Fruit fly (Drosophila melanogaster) whole organism, embryonic: Measurements from ENCODE around the gene Nak.
A peak's percentile ranks its signal among the peaks of the same experiment; 100 is the strongest.

Source experiments
- Asciz ChIP-seq: fragments of 200-800 bp; sonication (Bioruptor generic); optimal IDR thresholded peaks from 2 replicates; lab custom pipeline; 2017; ENCODE audit warnings: missing biosample characterization, mild to moderate bottlenecking, missing genetic modification characterization, missing genetic modification reagents
- Atf6 ChIP-seq: fragments of 200-800 bp; sonication (Bioruptor generic); IDR thresholded peaks from 2 replicates; pipeline ENCODE4 v1.3.6; 2022; ENCODE audit warnings: missing biosample characterization, missing genetic modification characterization
- CG10274 ChIP-seq: fragments of 200-800 bp; sonication (Bioruptor generic); optimal IDR thresholded peaks from 3 replicates; lab custom pipeline; 2017; ENCODE audit warnings: missing biosample characterization, mild to moderate bottlenecking, missing genetic modification characterization
- CG10543 ChIP-seq: fragments of 200-800 bp; sonication (Bioruptor generic); optimal IDR thresholded peaks from 3 replicates; lab custom pipeline; 2017; ENCODE audit warnings: missing biosample characterization, mild to moderate bottlenecking, missing genetic modification characterization, moderate library complexity
- CG10565 ChIP-seq: fragments of 200-800 bp; sonication (Bioruptor generic); optimal IDR thresholded peaks from 3 replicates; lab custom pipeline; 2016; ENCODE audit warnings: missing biosample characterization, mild to moderate bottlenecking, missing genetic modification characterization
- CG13296 ChIP-seq: fragments of 200-800 bp; sonication (Bioruptor generic); optimal IDR thresholded peaks from 3 replicates; lab custom pipeline; 2018; ENCODE audit warnings: missing biosample characterization, mild to moderate bottlenecking, missing genetic modification characterization
- CG14965 ChIP-seq: fragments of 200-800 bp; sonication (Bioruptor generic); optimal IDR thresholded peaks from 2 replicates; lab custom pipeline; 2016; ENCODE audit warnings: missing biosample characterization, missing genetic modification characterization, borderline replicate concordance
- CG15514 ChIP-seq: fragments of 200-800 bp; sonication (Bioruptor generic); optimal IDR thresholded peaks from 3 replicates; lab custom pipeline; 2017; ENCODE audit warnings: missing biosample characterization, missing genetic modification characterization, mild to moderate bottlenecking, moderate library complexity, missing genetic modification reagents
- CG17612 ChIP-seq: fragments of 200-800 bp; sonication (Bioruptor generic); IDR thresholded peaks from 2 replicates; pipeline ENCODE4 v1.3.6; 2022; ENCODE audit warnings: missing biosample characterization, missing genetic modification characterization
- CG18011 ChIP-seq: fragments of 200-800 bp; sonication (Bioruptor generic); optimal IDR thresholded peaks from 2 replicates; lab custom pipeline; 2017; ENCODE audit warnings: missing biosample characterization, missing genetic modification characterization, mild to moderate bottlenecking, moderate library complexity, missing genotype
- CG1832 ChIP-seq: fragments of 200-800 bp; sonication (Bioruptor generic); optimal IDR thresholded peaks from 2 replicates; lab custom pipeline; 2017; ENCODE audit warnings: missing biosample characterization, mild to moderate bottlenecking, missing genetic modification characterization, inconsistent platforms
- CG2120 ChIP-seq: fragments of 200-800 bp; sonication (Bioruptor generic); optimal IDR thresholded peaks from 3 replicates; lab custom pipeline; 2016; ENCODE audit warnings: missing biosample characterization, missing genetic modification characterization
- CG2889 ChIP-seq: fragments of 200-800 bp; sonication (Bioruptor generic); IDR thresholded peaks from 3 replicates; pipeline ENCODE4 v1.3.6; 2022; ENCODE audit warnings: missing biosample characterization, missing genetic modification characterization
- CG30403 ChIP-seq: fragments of 200-800 bp; sonication (Bioruptor generic); optimal IDR thresholded peaks from 3 replicates; lab custom pipeline; 2016; ENCODE audit warnings: missing biosample characterization, missing genetic modification characterization
- CG30431 ChIP-seq: fragments of 200-800 bp; sonication (Bioruptor generic); optimal IDR thresholded peaks from 2 replicates; lab custom pipeline; 2017; ENCODE audit warnings: missing biosample characterization, missing genetic modification characterization
- CG31365 ChIP-seq: fragments of 200-800 bp; sonication (Bioruptor generic); optimal IDR thresholded peaks from 2 replicates; lab custom pipeline; 2018; ENCODE audit warnings: missing biosample characterization, mild to moderate bottlenecking, missing genetic modification characterization
- CG4730 ChIP-seq: fragments of 200-800 bp; sonication (Bioruptor generic); IDR thresholded peaks from 2 replicates; pipeline ENCODE4 v1.3.6; 2022; ENCODE audit warnings: missing biosample characterization, missing genetic modification characterization
- CG4820 ChIP-seq: fragments of 200-800 bp; sonication (Bioruptor generic); optimal IDR thresholded peaks from 3 replicates; lab custom pipeline; 2016; ENCODE audit warnings: missing biosample characterization, missing genetic modification characterization
- CG6272 ChIP-seq: fragments of 200-800 bp; sonication (Bioruptor generic); IDR thresholded peaks from 2 replicates; pipeline ENCODE4 v1.3.6; 2022; ENCODE audit warnings: missing biosample characterization, missing genetic modification characterization
- CG6683 ChIP-seq: fragments of 200-800 bp; sonication (Bioruptor generic); optimal IDR thresholded peaks from 2 replicates; lab custom pipeline; 2017; ENCODE audit warnings: missing biosample characterization, mild to moderate bottlenecking, missing genetic modification characterization, missing genetic modification reagents
- CG6689 ChIP-seq: fragments of 200-800 bp; sonication (Bioruptor generic); IDR thresholded peaks from 2 replicates; pipeline ENCODE4 v1.3.6; 2022; ENCODE audit warnings: missing biosample characterization, missing genetic modification characterization
- CG7839 ChIP-seq: fragments of 200-800 bp; sonication (Bioruptor generic); optimal IDR thresholded peaks from 3 replicates; lab custom pipeline; 2018; ENCODE audit warnings: missing biosample characterization, mild to moderate bottlenecking, missing genetic modification characterization, moderate library complexity
- CG7928 ChIP-seq: fragments of 200-800 bp; sonication (Bioruptor generic); optimal IDR thresholded peaks from 2 replicates; lab custom pipeline; 2017; ENCODE audit warnings: missing biosample characterization, mild to moderate bottlenecking, missing genetic modification characterization
- CG8089 ChIP-seq: fragments of 200-800 bp; sonication (Bioruptor generic); optimal IDR thresholded peaks from 3 replicates; lab custom pipeline; 2016; ENCODE audit warnings: missing biosample characterization, missing genetic modification characterization
- CG9609 ChIP-seq: fragments of 200-800 bp; sonication (Bioruptor generic); optimal IDR thresholded peaks from 3 replicates; lab custom pipeline; 2016; ENCODE audit warnings: missing biosample characterization, missing genetic modification characterization
- CTCF ChIP-seq: fragments of 200-800 bp; sonication (Bioruptor generic); optimal IDR thresholded peaks from 2 replicates; lab custom pipeline; 2017; ENCODE audit warnings: missing biosample characterization, mild to moderate bottlenecking, missing genetic modification characterization, moderate library complexity
- CrebB ChIP-seq: fragments of 200-800 bp; sonication (Bioruptor generic); optimal IDR thresholded peaks from 3 replicates; lab custom pipeline; 2018; ENCODE audit warnings: missing biosample characterization, mild to moderate bottlenecking, missing genetic modification characterization
- Dip2 ChIP-seq: fragments of 200-800 bp; sonication (Bioruptor generic); IDR thresholded peaks from 2 replicates; pipeline ENCODE4 v1.3.6; 2022; ENCODE audit warnings: missing biosample characterization, missing genetic modification characterization
- Elba2 ChIP-seq: fragments of 200-800 bp; sonication (Bioruptor generic); optimal IDR thresholded peaks from 3 replicates; lab custom pipeline; 2016; ENCODE audit warnings: missing biosample characterization, missing genetic modification characterization
- Nf-YB ChIP-seq: fragments of 200-800 bp; sonication (Bioruptor generic); optimal IDR thresholded peaks from 3 replicates; lab custom pipeline; 2019; ENCODE audit warnings: missing biosample characterization, mild to moderate bottlenecking, missing genetic modification characterization, moderate library complexity
- Optix ChIP-seq: fragments of 200-800 bp; sonication (Bioruptor generic); IDR thresholded peaks from 3 replicates; pipeline ENCODE4 v1.3.6; 2022; ENCODE audit warnings: missing biosample characterization, missing genetic modification characterization
- Poxn ChIP-seq: fragments of 200-800 bp; sonication (Bioruptor generic); IDR thresholded peaks from 2 replicates; pipeline ENCODE4 v1.3.6; 2022; ENCODE audit warnings: missing biosample characterization, missing genetic modification characterization
- Ravus ChIP-seq: fragments of 200-800 bp; sonication (Bioruptor generic); IDR thresholded peaks from 2 replicates; pipeline ENCODE4 v1.3.6; 2022; ENCODE audit warnings: missing biosample characterization, missing genetic modification characterization
- Rfx ChIP-seq: fragments of 200-800 bp; sonication (Bioruptor generic); IDR thresholded peaks from 2 replicates; pipeline ENCODE4 v1.3.6; 2022; ENCODE audit warnings: missing biosample characterization, missing genetic modification characterization
- Sox100B ChIP-seq: fragments of 200-800 bp; sonication (Bioruptor generic); optimal IDR thresholded peaks from 3 replicates; lab custom pipeline; 2018; ENCODE audit warnings: missing biosample characterization, mild to moderate bottlenecking, missing genetic modification characterization
- Stat92E ChIP-seq, 3 experiments: fragments of >200 bp in 2 of 3; fragments of 200-800 bp in 1 of 3; sonication (Bioruptor generic) in 1 of 3; optimal IDR thresholded peaks; 2 replicates each; lab custom pipeline; 2017 to 2019; ENCODE audit warnings: missing biosample characterization in 3 of 3, missing genetic modification characterization in 3 of 3, mild to moderate bottlenecking in 1 of 3, moderate library complexity in 1 of 3
- cas ChIP-seq: fragments of 200-800 bp; sonication (Bioruptor generic); IDR thresholded peaks from 2 replicates; pipeline ENCODE4 v1.3.6; 2022; ENCODE audit warnings: missing biosample characterization, missing genetic modification characterization
- ci ChIP-seq: fragments of 200-800 bp; sonication (Bioruptor generic); IDR thresholded peaks from 3 replicates; pipeline ENCODE4 v1.3.6; 2022; ENCODE audit warnings: missing biosample characterization, missing genetic modification characterization
- da ChIP-seq: fragments of 200-800 bp; sonication (Bioruptor generic); optimal IDR thresholded peaks from 2 replicates; lab custom pipeline; 2016; ENCODE audit warnings: missing biosample characterization, missing genetic modification characterization
- hbn ChIP-seq: fragments of 200-800 bp; sonication (Bioruptor generic); IDR thresholded peaks from 2 replicates; pipeline ENCODE4 v1.3.6; 2022; ENCODE audit warnings: missing biosample characterization, missing genetic modification characterization; ENCODE audit not compliant: partially characterized antibody
- jumu ChIP-seq: fragments of 200-800 bp; sonication (Bioruptor generic); optimal IDR thresholded peaks from 3 replicates; lab custom pipeline; 2016; ENCODE audit warnings: missing biosample characterization, missing genetic modification characterization
- nmo ChIP-seq: fragments of 200-800 bp; sonication (Bioruptor generic); optimal IDR thresholded peaks from 2 replicates; lab custom pipeline; 2018; ENCODE audit warnings: missing biosample characterization, mild to moderate bottlenecking, missing genetic modification characterization, moderate library complexity
- nom ChIP-seq: fragments of 200-800 bp; sonication (Bioruptor generic); optimal IDR thresholded peaks from 2 replicates; lab custom pipeline; 2017; ENCODE audit warnings: missing biosample characterization, missing genetic modification characterization, mild to moderate bottlenecking, moderate library complexity, missing genetic modification reagents
- psq ChIP-seq: fragments of 200-800 bp; sonication (Bioruptor generic); optimal IDR thresholded peaks from 2 replicates; lab custom pipeline; 2017; ENCODE audit warnings: missing biosample characterization, missing genetic modification characterization
- rib ChIP-seq: fragments of 200-800 bp; sonication (Bioruptor generic); IDR thresholded peaks from 2 replicates; pipeline ENCODE4 v1.3.6; 2022; ENCODE audit warnings: missing biosample characterization, missing genetic modification characterization
- ro ChIP-seq: fragments of 200-800 bp; sonication (Bioruptor generic); IDR thresholded peaks from 2 replicates; pipeline ENCODE4 v1.3.6; 2022; ENCODE audit warnings: missing biosample characterization, missing genetic modification characterization
- run ChIP-seq: fragments of 200-800 bp; sonication (Bioruptor generic); optimal IDR thresholded peaks from 3 replicates; lab custom pipeline; 2018; ENCODE audit warnings: missing biosample characterization, mild to moderate bottlenecking, missing genetic modification characterization
- salm ChIP-seq: fragments of 200-800 bp; sonication (Bioruptor generic); optimal IDR thresholded peaks from 2 replicates; lab custom pipeline; 2018; ENCODE audit warnings: missing biosample characterization, mild to moderate bottlenecking, missing genetic modification characterization
- scrt ChIP-seq: fragments of 200-800 bp; sonication (Bioruptor generic); optimal IDR thresholded peaks from 2 replicates; lab custom pipeline; 2018; ENCODE audit warnings: missing biosample characterization, mild to moderate bottlenecking, missing genetic modification characterization, moderate library complexity
- slp2 ChIP-seq: fragments of 200-800 bp; sonication (Bioruptor generic); optimal IDR thresholded peaks from 2 replicates; lab custom pipeline; 2016; ENCODE audit warnings: missing biosample characterization, missing genetic modification characterization
- toy ChIP-seq: fragments of 200-800 bp; sonication (Bioruptor generic); IDR thresholded peaks from 2 replicates; pipeline ENCODE4 v1.3.6; 2022; ENCODE audit warnings: missing biosample characterization, missing genetic modification characterization
- ttk ChIP-seq: fragments of 200-800 bp; sonication (Bioruptor generic); IDR thresholded peaks from 2 replicates; pipeline ENCODE4 v2.1.2; 2022; ENCODE audit warnings: missing biosample characterization, missing genetic modification characterization

The Nak gene

dm6 chr2L:19002959-19003371, 34.4 kb upstream of the Nak start, which contains the start of gene CG31793 (continued):
- no peak for TF ChIP-seq run (tag; lab: Kevin White, UChicago)
- no peak for TF ChIP-seq da (GFP tag; lab: Kevin White, UChicago)
- no peak for TF ChIP-seq Dip2 (GFP tag; lab: Robert Waterston, UW)
- no peak for TF ChIP-seq CG6272
- TF ChIP-seq ro (GFP tag; lab: Robert Waterston, UW) = no peak
- no peak for TF ChIP-seq CG31365 (tag; lab: Kevin White, UChicago)
- no peak for TF ChIP-seq CG14965 (GFP tag; lab: Kevin White, UChicago)
- TF ChIP-seq CG10565 (GFP tag; lab: Kevin White, UChicago) = no peak
- peak; percentile 65 for TF ChIP-seq CG7839 (tag; lab: Kevin White, UChicago)
- TF ChIP-seq CG9609 (GFP tag; lab: Kevin White, UChicago) = no peak
- TF ChIP-seq CG2120 (GFP tag; lab: Kevin White, UChicago) = peak; percentile 33
- peak; percentile 49; the same call in 1 of the 2 replicates for TF ChIP-seq rib
- TF ChIP-seq Nf-YB (GFP tag; lab: Kevin White, UChicago) = peak; percentile 19
- no peak for TF ChIP-seq CG4820 (GFP tag; lab: Kevin White, UChicago)
- TF ChIP-seq CTCF (GFP tag; lab: Kevin White, UChicago) = no peak
- no peak for TF ChIP-seq CG10274 (GFP tag; lab: Kevin White, UChicago)
- TF ChIP-seq Asciz (GFP tag; lab: Kevin White, UChicago) = peak; percentile 39
- TF ChIP-seq scrt = peak; percentile 33
- TF ChIP-seq toy (GFP tag; lab: Robert Waterston, UW) = no peak
- TF ChIP-seq CG6683 (GFP tag; lab: Kevin White, UChicago) = peak; percentile 52
- TF ChIP-seq CG2889 = no peak
- no peak for TF ChIP-seq ttk (GFP tag; lab: Robert Waterston, UW)
- peak; percentile 50 for TF ChIP-seq CG30403 (GFP tag; lab: Kevin White, UChicago)
- TF ChIP-seq Rfx (GFP tag; lab: Robert Waterston, UW) = peak; percentile 46; the same call in 1 of the 2 replicates
- TF ChIP-seq CG13296 (GFP tag; lab: Kevin White, UChicago) = peak; percentile 76
- no peak for TF ChIP-seq Stat92E (GFP tag; optimal IDR thresholded peaks at IDR 0.05; lab: Kevin White, UChicago)
- no peak for TF ChIP-seq CG17612 (GFP tag; lab: Robert Waterston, UW)
- peak; percentile 59 for TF ChIP-seq CG15514
- no peak for TF ChIP-seq CG18011
- TF ChIP-seq ci (GFP tag; lab: Robert Waterston, UW) = peak; percentile 59; the same call in 2 of the 3 replicates
- TF ChIP-seq CG10543 (GFP tag; lab: Kevin White, UChicago) = peak; percentile 67
- TF ChIP-seq CG8089 (GFP tag; lab: Kevin White, UChicago) = no peak
- no peak for TF ChIP-seq CG7928 (GFP tag; lab: Kevin White, UChicago)
- no peak for TF ChIP-seq CG1832 (GFP tag; lab: Kevin White, UChicago)
- TF ChIP-seq Poxn = no peak
- peak; percentile 41 for TF ChIP-seq Sox100B
- TF ChIP-seq hbn (GFP tag; lab: Robert Waterston, UW) = no peak
- TF ChIP-seq nmo (GFP tag; lab: Kevin White, UChicago) = peak; percentile 30
- TF ChIP-seq Ravus (GFP tag; lab: Robert Waterston, UW) = no peak
- TF ChIP-seq CrebB (tag; lab: Kevin White, UChicago) = no peak
- no peak for TF ChIP-seq CG4730
- 0 out of 2 replicates have a peak, but pooled peaks have one; percentile 38 for TF ChIP-seq cas
- TF ChIP-seq Atf6 (GFP tag; lab: Robert Waterston, UW) = peak; percentile 64
- TF ChIP-seq salm (tag; lab: Kevin White, UChicago) = no peak
- peak; percentile 39; the same call in 1 of the 2 replicates for TF ChIP-seq CG6689
- no peak for TF ChIP-seq slp2 (GFP tag; lab: Kevin White, UChicago)
- TF ChIP-seq nom (GFP tag; lab: Kevin White, UChicago) = no peak
- no peak for TF ChIP-seq Elba2 (GFP tag; lab: Kevin White, UChicago)
- TF ChIP-seq jumu (GFP tag; lab: Kevin White, UChicago) = no peak
- TF ChIP-seq psq (GFP tag; lab: Kevin White, UChicago) = no peak
- TF ChIP-seq CG30431 (GFP tag; lab: Kevin White, UChicago) = no peak
- no peak for TF ChIP-seq Optix (GFP tag; lab: Robert Waterston, UW)
